Worm (Caenorhabditis elegans): Measurements from ENCODE around the gene fbxa-15.

DNA sequence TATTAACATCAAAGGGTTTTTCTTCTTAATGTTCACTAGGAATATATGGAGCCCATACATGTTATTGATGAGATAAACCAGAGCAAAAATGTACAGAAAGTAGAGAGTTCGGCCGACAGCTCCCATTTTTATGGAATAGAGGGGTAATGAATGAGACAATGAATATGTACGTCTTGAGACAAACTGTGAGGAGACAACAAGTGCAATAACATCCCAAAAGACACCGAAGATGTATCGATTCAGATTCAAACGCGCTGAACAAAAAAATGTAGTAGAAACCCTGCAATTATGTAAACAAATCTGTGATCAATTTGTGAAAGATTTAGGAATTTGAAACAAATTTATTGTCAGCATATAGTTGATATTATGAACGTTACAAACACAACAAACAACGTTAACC is 25.5 kb upstream of the fbxa-15 start:
- TF ChIP-seq nhr-6 (tag; optimal IDR thresholded peaks at IDR 0.05) (no peak), lsy-2 (tag; optimal IDR thresholded peaks at IDR 0.05) (no peak), lir-3 (tag; optimal IDR thresholded peaks at IDR 0.05) (no peak), madf-5 (GFP tag; IDR thresholded peaks at IDR 0.05) (no peak), skn-1 (tag; optimal IDR thresholded peaks at IDR 0.05) (no peak), gei-8 (GFP tag; optimal IDR thresholded peaks at IDR 0.05) (no peak), lin-15B (tag; optimal IDR thresholded peaks at IDR 0.05) (no peak), php-3 (GFP tag; IDR thresholded peaks at IDR 0.05) (no peak), ceh-28 (tag; optimal IDR thresholded peaks at IDR 0.05) (no peak), R02D3.7 (tag; optimal IDR thresholded peaks at IDR 0.05) (no peak), ama-1 (optimal IDR thresholded peaks at IDR 0.05) (no peak), aly-2 (tag; optimal IDR thresholded peaks at IDR 0.05) (no peak)

Measured in whole organism, L4 larva.